Fruit fly (Drosophila melanogaster): ENCODE data around the gene CG5112.
A peak's percentile ranks its signal among the peaks of the same experiment; 100 is the strongest.

CG5112 gene

DNA sequence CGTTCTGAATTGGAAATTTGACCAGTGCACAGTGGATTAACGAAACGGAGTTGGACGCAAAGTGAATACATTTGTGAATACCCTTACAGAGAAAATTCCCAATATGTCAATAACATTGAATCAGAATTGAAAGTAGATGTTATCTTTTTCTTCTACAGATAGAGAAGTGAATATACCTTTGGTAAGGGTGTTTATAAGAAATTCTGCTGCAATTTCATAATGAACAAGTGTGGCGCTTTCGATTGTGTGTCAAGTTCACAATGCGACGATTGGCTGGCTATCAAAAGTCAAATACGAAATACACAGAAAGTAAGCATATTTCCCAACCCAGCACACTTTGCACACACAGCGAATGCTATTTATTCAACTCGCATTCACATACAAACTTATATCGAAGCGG is 42.9 kb upstream of the CG5112 start:
- TF ChIP-seq Xrp1 (GFP tag; IDR thresholded peaks at IDR 0.05) (0 out of 2 replicates have a peak, but pooled peaks have one; percentile 10), wor (GFP tag; IDR thresholded peaks at IDR 0.05) (no peak), zen (tag; optimal IDR thresholded peaks at IDR 0.05) (no peak), Eip74EF (GFP tag; optimal IDR thresholded peaks at IDR 0.05) (no peak), pan (optimal IDR thresholded peaks at IDR 0.05) (no peak), pan (GFP tag; optimal IDR thresholded peaks at IDR 0.05 in 1 of 2, IDR thresholded peaks at IDR 0.05 in 1 of 2) (peak in 1 of 2 experiments; percentile 34), row (GFP tag; IDR thresholded peaks at IDR 0.05) (0 out of 3 replicates have a peak, but pooled peaks have one; percentile 28), dpn (GFP tag; optimal IDR thresholded peaks at IDR 0.05) (peak in 1 of 2 experiments; percentile 9), tin (GFP tag; optimal IDR thresholded peaks at IDR 0.05) (no peak), zf30C (GFP tag; optimal IDR thresholded peaks at IDR 0.05) (no peak), chinmo (GFP tag; IDR thresholded peaks at IDR 0.05; ENCODE audit: partially characterized antibody) (0 out of 4 replicates have a peak, but pooled peaks have one; percentile 12), vvl (GFP tag; IDR thresholded peaks at IDR 0.05) (peak; percentile 21; the same call in 1 of the 2 replicates), Max (GFP tag; optimal IDR thresholded peaks at IDR 0.05) (no peak), sens (GFP tag) (peak; percentile 72), CG10366 (GFP tag; IDR thresholded peaks at IDR 0.05) (no peak), ttk (GFP tag; IDR thresholded peaks at IDR 0.05) (no peak), CG1603 (tag; optimal IDR thresholded peaks at IDR 0.05) (peak; percentile 19), ci (GFP tag; IDR thresholded peaks at IDR 0.05) (peak; percentile 40; the same call in 1 of the 3 replicates), Opbp (GFP tag; IDR thresholded peaks at IDR 0.05; ENCODE audit: partially characterized antibody) (no peak), CG43689 (GFP tag; IDR thresholded peaks at IDR 0.05) (0 out of 2 replicates have a peak, but pooled peaks have one; percentile 12), D19A (tag; optimal IDR thresholded peaks at IDR 0.05) (peak; percentile 90), HLH3B (GFP tag; IDR thresholded peaks at IDR 0.05) (peak; percentile 18; the same call in 1 of the 2 replicates), gem (tag; optimal IDR thresholded peaks at IDR 0.05) (peak; percentile 0), gt (GFP tag; IDR thresholded peaks at IDR 0.05) (no peak), mirr (GFP tag; optimal IDR thresholded peaks at IDR 0.05) (no peak), CG10209 (GFP tag; optimal IDR thresholded peaks at IDR 0.05) (no peak), az2 (GFP tag; optimal IDR thresholded peaks at IDR 0.05) (no peak), CG7556 (GFP tag; optimal IDR thresholded peaks at IDR 0.05) (peak; percentile 11), CG10462 (GFP tag; optimal IDR thresholded peaks at IDR 0.05) (no peak), nmo (GFP tag; optimal IDR thresholded peaks at IDR 0.05) (peak; percentile 11), dimm (GFP tag; IDR thresholded peaks at IDR 0.05) (no peak), Dref (GFP tag; IDR thresholded peaks at IDR 0.05) (no peak)

DNA sequence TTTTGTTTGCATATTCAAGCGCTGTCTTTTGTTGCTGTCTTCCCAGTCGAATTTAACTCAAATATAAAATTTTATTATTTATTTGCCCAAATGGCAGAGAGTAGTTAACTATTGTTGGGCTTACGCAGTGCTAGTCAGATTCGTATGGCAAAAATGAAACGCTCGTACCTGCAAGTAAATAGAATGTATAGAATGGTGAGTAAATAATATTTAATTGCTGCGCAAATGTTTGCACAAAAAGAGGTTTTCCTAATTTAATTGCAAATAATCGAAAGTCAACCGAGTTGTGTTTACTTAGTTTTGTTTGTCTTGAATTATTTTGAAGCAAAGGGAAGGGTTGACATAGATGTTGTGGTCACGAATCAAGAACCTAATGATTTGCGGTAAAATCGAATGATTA is 42.5 kb upstream of the CG5112 start:
- no peak for TF ChIP-seq Gug (GFP tag; IDR thresholded peaks at IDR 0.05)
- peak; percentile 9 for TF ChIP-seq Meics (GFP tag; optimal IDR thresholded peaks at IDR 0.05)
- no peak for TF ChIP-seq ERR (GFP tag; optimal IDR thresholded peaks at IDR 0.05)
- no peak for TF ChIP-seq usp (GFP tag; optimal IDR thresholded peaks at IDR 0.05)
- TF ChIP-seq chif (GFP tag; optimal IDR thresholded peaks at IDR 0.05): no peak
- TF ChIP-seq CG11456 (GFP tag; IDR thresholded peaks at IDR 0.05): no peak
- TF ChIP-seq nau (GFP tag; optimal IDR thresholded peaks at IDR 0.05): peak; percentile 42
- TF ChIP-seq CG8290 (GFP tag; optimal IDR thresholded peaks at IDR 0.05): no peak
- TF ChIP-seq CG8290 (tag; optimal IDR thresholded peaks at IDR 0.05): no peak
- TF ChIP-seq BEAF-32 (GFP tag; optimal IDR thresholded peaks at IDR 0.05): no peak
- TF ChIP-seq tgo (GFP tag; IDR thresholded peaks at IDR 0.05): no peak
- TF ChIP-seq Lhr (GFP tag; optimal IDR thresholded peaks at IDR 0.05): no peak
- no peak for TF ChIP-seq TFAM (GFP tag; optimal IDR thresholded peaks at IDR 0.05)
- TF ChIP-seq odd (GFP tag; optimal IDR thresholded peaks at IDR 0.05): no peak
- no peak for TF ChIP-seq pita (GFP tag; optimal IDR thresholded peaks at IDR 0.05)
- no peak for TF ChIP-seq Lpt (GFP tag; optimal IDR thresholded peaks at IDR 0.05)
- no peak for TF ChIP-seq kni (GFP tag; optimal IDR thresholded peaks at IDR 0.05)
- TF ChIP-seq dmrt99B (tag; optimal IDR thresholded peaks at IDR 0.05): no peak
- no peak for TF ChIP-seq CG11085 (GFP tag; IDR thresholded peaks at IDR 0.05)
- no peak for TF ChIP-seq Rfx (GFP tag; IDR thresholded peaks at IDR 0.05)
- no peak for TF ChIP-seq CG6175 (GFP tag; IDR thresholded peaks at IDR 0.05)
- no peak for TF ChIP-seq dati (GFP tag; IDR thresholded peaks at IDR 0.05)
